Worm (Caenorhabditis elegans) whole organism, L1 larva: ENCODE results near the gene clec-250.
A peak's percentile ranks its signal among the peaks of the same experiment; 100 is the strongest.

Experiments
- C04F5.9 ChIP-seq: sonication (generic microtip); optimal IDR thresholded peaks from 2 replicates; lab custom pipeline; 2016; ENCODE audit warnings: missing genetic modification characterization, missing compliant biosample characterization
- C16A3.4 ChIP-seq: fragments of 150-350 bp; optimal IDR thresholded peaks from 2 replicates; lab custom pipeline; 2014; ENCODE audit warnings: missing biosample characterization, missing genetic modification characterization
- Y116A8C.19 ChIP-seq: sonication (generic microtip); optimal IDR thresholded peaks from 2 replicates; lab custom pipeline; 2016; ENCODE audit warnings: missing compliant biosample characterization, missing genetic modification characterization, borderline replicate concordance
- alr-1 ChIP-seq: fragments of 200-800 bp; sonication (Bioruptor generic); optimal IDR thresholded peaks from 2 replicates; lab custom pipeline; 2018; ENCODE audit warnings: borderline replicate concordance, mild to moderate bottlenecking, missing genetic modification characterization, missing compliant biosample characterization
- aly-2 ChIP-seq: fragments of 150-350 bp; optimal IDR thresholded peaks from 2 replicates; lab custom pipeline; 2014; ENCODE audit warnings: missing biosample characterization, missing genetic modification characterization
- blmp-1 ChIP-seq: fragments of 150-350 bp; optimal IDR thresholded peaks from 2 replicates; lab custom pipeline; 2014; ENCODE audit warnings: missing biosample characterization, missing genetic modification characterization
- ceh-63 ChIP-seq: fragments of 200-800 bp; sonication (Bioruptor generic); optimal IDR thresholded peaks from 2 replicates; lab custom pipeline; 2018; ENCODE audit warnings: mild to moderate bottlenecking, missing genetic modification characterization, missing compliant biosample characterization
- ceh-82 ChIP-seq, 3 experiments: fragments of 150-350 bp in 1 of 3; sonication (generic microtip) in 2 of 3; optimal IDR thresholded peaks; 2 replicates each; lab custom pipeline; 2014 to 2017; ENCODE audit warnings: missing biosample characterization in 3 of 3, missing genetic modification characterization in 3 of 3
- ceh-88 ChIP-seq: fragments of 200-800 bp; sonication (Bioruptor generic); IDR thresholded peaks from 2 replicates; pipeline ENCODE4 v1.3.6; 2022; ENCODE audit warnings: missing genetic modification characterization, missing compliant biosample characterization
- ceh-90 ChIP-seq: sonication (generic microtip); optimal IDR thresholded peaks from 2 replicates; lab custom pipeline; 2016; ENCODE audit warnings: missing genetic modification characterization, missing compliant biosample characterization
- ces-1 ChIP-seq: fragments of 150-350 bp; optimal IDR thresholded peaks from 2 replicates; lab custom pipeline; 2014; ENCODE audit warnings: missing biosample characterization, missing genetic modification reagents, missing genetic modification characterization
- dpl-1 ChIP-seq, 3 experiments: fragments of 150-350 bp in 2 of 3; sonication (generic microtip) in 1 of 3; optimal IDR thresholded peaks; 2 replicates each; lab custom pipeline; 2014 to 2017; ENCODE audit warnings: missing biosample characterization in 3 of 3, missing genetic modification characterization in 3 of 3, missing genetic modification reagents in 3 of 3
- dsc-1 ChIP-seq: sonication (generic microtip); optimal IDR thresholded peaks from 2 replicates; lab custom pipeline; 2016; ENCODE audit warnings: mild to moderate bottlenecking, missing genetic modification characterization, missing compliant biosample characterization
- efl-1 ChIP-seq, 4 experiments: fragments of 150-350 bp; optimal IDR thresholded peaks in 3 of 4; peaks in 1 of 4; 1 replicate in 1 of 4; 2 replicates in 3 of 4; lab custom pipeline; 2014; ENCODE audit warnings: missing biosample characterization in 2 of 4, missing genetic modification characterization in 2 of 4, missing genetic modification reagents in 2 of 4
- egl-13 ChIP-seq: sonication (generic microtip); optimal IDR thresholded peaks from 2 replicates; lab custom pipeline; 2016; ENCODE audit warnings: missing genotype, missing genetic modification reagents, missing genetic modification characterization, missing compliant biosample characterization
- fkh-10 ChIP-seq: sonication (generic microtip); optimal IDR thresholded peaks from 2 replicates; lab custom pipeline; 2017; ENCODE audit warnings: missing biosample characterization, missing genetic modification reagents, missing genetic modification characterization
- fos-1 ChIP-seq: fragments of 150-350 bp; optimal IDR thresholded peaks from 2 replicates; lab custom pipeline; 2014; ENCODE audit warnings: missing biosample characterization, missing genetic modification characterization
- hlh-17 ChIP-seq: fragments of 200-800 bp; sonication (Bioruptor generic); optimal IDR thresholded peaks from 2 replicates; lab custom pipeline; 2018; ENCODE audit warnings: missing genetic modification characterization, mild to moderate bottlenecking, missing compliant biosample characterization, moderate library complexity, borderline replicate concordance
- hpl-2 ChIP-seq: fragments of 150-350 bp; optimal IDR thresholded peaks from 2 replicates; lab custom pipeline; 2014; ENCODE audit warnings: missing biosample characterization, missing genetic modification reagents, missing genetic modification characterization
- isw-1 ChIP-seq: fragments of 200-800 bp; sonication (Bioruptor generic); IDR thresholded peaks from 2 replicates; pipeline ENCODE4 v1.3.6; 2022; ENCODE audit warnings: missing genetic modification characterization, missing compliant biosample characterization
- jun-1 ChIP-seq: fragments of 150-350 bp; optimal IDR thresholded peaks from 2 replicates; lab custom pipeline; 2014; ENCODE audit warnings: missing biosample characterization, missing genetic modification reagents, missing genetic modification characterization
- lin-14 ChIP-seq: fragments of 200-800 bp; sonication (Bioruptor generic); optimal IDR thresholded peaks from 2 replicates; lab custom pipeline; 2018; ENCODE audit warnings: mild to moderate bottlenecking, missing genetic modification characterization, moderate library complexity, missing compliant biosample characterization
- lin-15B ChIP-seq: fragments of 150-350 bp; sonication (generic microtip); optimal IDR thresholded peaks from 3 replicates; lab custom pipeline; 2014; ENCODE audit warnings: missing biosample characterization, missing genetic modification characterization
- lin-35 ChIP-seq, 2 experiments: fragments of 150-350 bp; optimal IDR thresholded peaks; 2 replicates each; lab custom pipeline; 2014; ENCODE audit warnings: missing biosample characterization in 2 of 2, missing genetic modification characterization in 2 of 2, missing genetic modification reagents in 2 of 2
- lin-39 ChIP-seq: fragments of 150-350 bp; optimal IDR thresholded peaks from 2 replicates; lab custom pipeline; 2014; ENCODE audit warnings: missing biosample characterization, missing genetic modification reagents, missing genetic modification characterization
- lir-3 ChIP-seq: sonication (generic microtip); optimal IDR thresholded peaks from 2 replicates; lab custom pipeline; 2016; ENCODE audit warnings: mild to moderate bottlenecking, missing genetic modification characterization, moderate library complexity, missing compliant biosample characterization; ENCODE audit not compliant: poor library complexity
- mab-9 ChIP-seq: fragments of 200-800 bp; sonication (Bioruptor generic); IDR thresholded peaks from 2 replicates; pipeline ENCODE4 v1.3.6; 2022; ENCODE audit warnings: missing genetic modification reagents, missing genetic modification characterization, missing compliant biosample characterization
- mdl-1 ChIP-seq, 2 experiments: fragments of 150-350 bp; optimal IDR thresholded peaks; 2 replicates each; lab custom pipeline; 2014 to 2017; ENCODE audit warnings: missing biosample characterization in 2 of 2, missing genetic modification characterization in 2 of 2, inconsistent platforms in 1 of 2
- mef-2 ChIP-seq: fragments of 150-350 bp; optimal IDR thresholded peaks from 2 replicates; lab custom pipeline; 2014; ENCODE audit warnings: missing biosample characterization, missing genetic modification characterization
- mep-1 ChIP-seq: fragments of 150-350 bp; optimal IDR thresholded peaks from 2 replicates; lab custom pipeline; 2014; ENCODE audit warnings: missing biosample characterization, missing genetic modification characterization
- nhr-20 ChIP-seq: sonication (generic microtip); optimal IDR thresholded peaks from 2 replicates; lab custom pipeline; 2016; ENCODE audit warnings: mild to moderate bottlenecking, missing genetic modification characterization, missing compliant biosample characterization
- nhr-77 ChIP-seq: fragments of 150-350 bp; optimal IDR thresholded peaks from 2 replicates; lab custom pipeline; 2014; ENCODE audit warnings: missing biosample characterization, missing genetic modification characterization
- nhr-85 ChIP-seq: sonication (generic microtip); peaks from one replicate; lab custom pipeline; 2016; ENCODE audit warnings: missing genetic modification characterization, inconsistent platforms, missing compliant biosample characterization
- pax-3 ChIP-seq: fragments of 200-800 bp; sonication (Bioruptor generic); optimal IDR thresholded peaks from 2 replicates; lab custom pipeline; 2018; ENCODE audit warnings: mild to moderate bottlenecking, missing genetic modification characterization, moderate library complexity, missing compliant biosample characterization
- pqm-1 ChIP-seq: sonication (generic microtip); optimal IDR thresholded peaks from 3 replicates; lab custom pipeline; 2017; ENCODE audit warnings: missing biosample characterization, missing genetic modification characterization
- rnt-1 ChIP-seq: sonication (generic microtip); optimal IDR thresholded peaks from 2 replicates; lab custom pipeline; 2016; ENCODE audit warnings: mild to moderate bottlenecking, missing genetic modification characterization, moderate library complexity, missing compliant biosample characterization
- snu-23 ChIP-seq: sonication (generic microtip); optimal IDR thresholded peaks from 2 replicates; lab custom pipeline; 2016; ENCODE audit warnings: missing genetic modification characterization, missing compliant biosample characterization
- sox-4 ChIP-seq: sonication (generic microtip); optimal IDR thresholded peaks from 2 replicates; lab custom pipeline; 2016; ENCODE audit warnings: missing genetic modification characterization, missing compliant biosample characterization
- sup-37 ChIP-seq: fragments of 200-800 bp; sonication (Bioruptor generic); optimal IDR thresholded peaks from 2 replicates; lab custom pipeline; 2018; ENCODE audit warnings: mild to moderate bottlenecking, missing genetic modification characterization, missing compliant biosample characterization
- tlp-1 ChIP-seq: fragments of 150-350 bp; optimal IDR thresholded peaks from 2 replicates; lab custom pipeline; 2014; ENCODE audit warnings: missing biosample characterization, missing genetic modification characterization
- unc-62 ChIP-seq: fragments of 150-350 bp; optimal IDR thresholded peaks from 2 replicates; lab custom pipeline; 2014; ENCODE audit warnings: missing biosample characterization, missing genetic modification reagents, missing genetic modification characterization
- unc-86 ChIP-seq: sonication (generic microtip); optimal IDR thresholded peaks from 2 replicates; lab custom pipeline; 2016; ENCODE audit warnings: missing genetic modification characterization, missing compliant biosample characterization
- unc-98 ChIP-seq: fragments of 200-800 bp; sonication (Bioruptor generic); IDR thresholded peaks from 2 replicates; pipeline ENCODE4 v1.3.6; 2022; ENCODE audit warnings: missing genetic modification characterization, missing compliant biosample characterization
- vab-15 ChIP-seq: sonication (generic microtip); optimal IDR thresholded peaks from 2 replicates; lab custom pipeline; 2017; ENCODE audit warnings: missing genotype, mild to moderate bottlenecking, missing genetic modification characterization, missing compliant biosample characterization
- zag-1 ChIP-seq: fragments of 150-350 bp; optimal IDR thresholded peaks from 2 replicates; lab custom pipeline; 2014; ENCODE audit warnings: missing biosample characterization, missing genetic modification characterization
- zip-4 ChIP-seq: fragments of 200-800 bp; sonication (Bioruptor generic); optimal IDR thresholded peaks from 2 replicates; lab custom pipeline; 2018; ENCODE audit warnings: mild to moderate bottlenecking, missing genetic modification characterization, moderate library complexity, missing compliant biosample characterization
- ztf-11 ChIP-seq, 2 experiments: sonication (generic microtip); optimal IDR thresholded peaks; 2 replicates each; lab custom pipeline; 2016 to 2017; ENCODE audit warnings: missing genetic modification characterization in 2 of 2, missing biosample characterization in 1 of 2, missing compliant biosample characterization in 1 of 2
- ztf-4 ChIP-seq: fragments of 150-350 bp; optimal IDR thresholded peaks from 2 replicates; lab custom pipeline; 2014; ENCODE audit warnings: missing biosample characterization, missing genetic modification characterization

The clec-250 gene

DNA sequence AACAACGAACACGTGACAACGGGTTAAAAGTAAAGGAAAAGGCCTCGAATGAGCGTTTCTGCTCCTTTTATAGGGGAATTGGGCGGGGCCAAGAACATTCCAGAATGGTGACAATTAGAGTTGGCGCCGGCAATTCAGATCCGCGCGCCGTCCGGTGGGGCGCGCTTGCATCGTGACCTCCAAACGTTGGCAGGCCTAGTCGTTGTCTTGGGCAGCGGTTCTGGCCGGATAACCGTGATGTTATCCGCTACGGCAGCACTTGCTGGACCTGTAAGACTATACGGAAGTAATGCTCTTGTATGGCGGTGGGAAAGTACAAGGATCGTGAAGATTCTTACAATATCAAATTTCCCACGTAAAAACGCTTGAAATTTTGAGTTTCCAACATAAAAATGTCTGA is 17.2 kb downstream of the clec-250 start:
- TF ChIP-seq ceh-63 (GFP tag; lab: Kevin White, UChicago) = peak; percentile 10
- TF ChIP-seq ztf-11 (tag; optimal IDR thresholded peaks at IDR 0.05; lab: Kevin White, UChicago) = peak in 1 of 2 experiments; percentile 10

DNA sequence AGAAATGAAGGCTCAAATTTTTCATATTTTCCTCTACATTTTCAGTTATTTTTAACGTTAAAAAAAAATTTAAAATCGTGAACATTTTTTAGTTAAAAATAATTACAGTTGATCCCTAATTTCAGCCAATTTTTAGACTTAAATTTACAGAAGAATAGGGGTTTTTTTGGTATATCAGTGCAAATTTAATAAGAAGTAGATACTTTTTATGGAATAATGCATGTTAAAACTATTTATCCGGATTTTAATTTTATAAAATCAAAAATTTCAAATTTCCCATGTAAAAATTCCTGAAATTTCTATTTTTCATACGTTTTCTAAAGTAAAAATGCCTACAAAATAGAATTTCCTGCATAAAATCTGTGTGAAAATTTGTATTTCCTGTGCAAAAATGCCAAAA is 17.9 kb downstream of the clec-250 start:
- TF ChIP-seq blmp-1 (tag; lab: Kevin White, UChicago) (no peak), alr-1 (tag; lab: Kevin White, UChicago) (peak; percentile 97)

DNA sequence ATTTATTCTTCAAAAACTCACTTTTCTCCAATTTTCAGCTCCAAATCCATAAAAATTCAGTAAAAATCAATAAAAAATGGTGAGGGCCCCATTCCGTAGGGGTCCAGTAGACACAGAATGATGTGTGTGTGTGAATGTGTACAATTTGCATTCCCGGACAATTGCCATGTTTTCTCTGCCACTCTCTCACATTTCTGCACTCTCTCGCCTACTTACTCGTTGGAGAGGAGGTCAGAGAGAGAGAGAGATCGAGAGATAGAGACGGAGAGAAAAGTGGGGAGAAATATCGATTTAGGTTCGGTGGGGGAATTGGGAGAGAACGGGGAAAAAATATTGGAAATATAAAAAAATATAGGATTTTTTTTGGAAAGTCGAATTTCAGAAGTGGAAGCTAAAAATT is 18.4 kb downstream of the clec-250 start:
- no peak for TF ChIP-seq aly-2
- TF ChIP-seq pqm-1 = no peak
- no peak for TF ChIP-seq mef-2 (tag; lab: Kevin White, UChicago)
- TF ChIP-seq zag-1 (tag; lab: Kevin White, UChicago) = peak; percentile 5
- TF ChIP-seq ceh-82 (tag; optimal IDR thresholded peaks at IDR 0.05; lab: Kevin White, UChicago) = peak; percentile 75 to 90 (median 85)
- TF ChIP-seq Y116A8C.19 = no peak
- peak; percentile 47 for TF ChIP-seq C16A3.4
- peak; percentile 13 for TF ChIP-seq ceh-90
- no peak for TF ChIP-seq hpl-2 (GFP tag; lab: Kevin White, UChicago)
- no peak for TF ChIP-seq tlp-1
- peak in 1 of 2 experiments; percentile 66 for TF ChIP-seq mdl-1 (tag; optimal IDR thresholded peaks at IDR 0.05; lab: Kevin White, UChicago)
- TF ChIP-seq lin-39 (tag; lab: Kevin White, UChicago) = peak; percentile 30
- no peak for TF ChIP-seq mab-9 (GFP tag; lab: Robert Waterston, UW)
- no peak for TF ChIP-seq rnt-1 (tag; lab: Kevin White, UChicago)
- TF ChIP-seq hlh-17 (GFP tag; lab: Kevin White, UChicago) = no peak
- peak; percentile 70 to 89 for TF ChIP-seq lin-35 (GFP tag; optimal IDR thresholded peaks at IDR 0.05; lab: Kevin White, UChicago)
- peak; percentile 96 for TF ChIP-seq mep-1 (tag; lab: Kevin White, UChicago)
- peak; percentile 94 for TF ChIP-seq nhr-85 (tag; lab: Kevin White, UChicago)
- peak; percentile 70 for TF ChIP-seq jun-1 (tag; lab: Kevin White, UChicago)
- TF ChIP-seq dpl-1 (GFP tag; optimal IDR thresholded peaks at IDR 0.05; lab: Kevin White, UChicago) = peak; percentile 66 to 78 (median 73)
- TF ChIP-seq ceh-63 (GFP tag; lab: Kevin White, UChicago) = peak; percentile 39
- TF ChIP-seq nhr-20 (tag; lab: Kevin White, UChicago) = peak; percentile 78
- no peak for TF ChIP-seq vab-15 (tag; lab: Kevin White, UChicago)
- TF ChIP-seq sox-4 (tag; lab: Kevin White, UChicago) = peak; percentile 37
- TF ChIP-seq isw-1 (GFP tag; lab: Robert Waterston, UW) = peak; percentile 64
- no peak for TF ChIP-seq fkh-10
- no peak for TF ChIP-seq unc-62
- TF ChIP-seq sup-37 (GFP tag; lab: Kevin White, UChicago) = no peak
- TF ChIP-seq pax-3 (tag; lab: Kevin White, UChicago) = no peak
- TF ChIP-seq fos-1 = peak; percentile 75
- TF ChIP-seq blmp-1 (tag; lab: Kevin White, UChicago) = peak; percentile 11
- TF ChIP-seq egl-13 (tag; lab: Kevin White, UChicago) = no peak
- no peak for TF ChIP-seq ztf-4
- TF ChIP-seq zip-4 (GFP tag; lab: Kevin White, UChicago) = no peak
- peak; percentile 78 to 86 for TF ChIP-seq efl-1 (optimal IDR thresholded peaks at IDR 0.05; lab: Kevin White, UChicago)
- TF ChIP-seq efl-1 (GFP tag; optimal IDR thresholded peaks at IDR 0.05 in 1 of 2; lab: Kevin White, UChicago) = peak; percentile 79 to 98
- no peak for TF ChIP-seq lir-3
- TF ChIP-seq lin-15B (tag; lab: Kevin White, UChicago) = peak; percentile 25
- TF ChIP-seq lin-14 = no peak
- TF ChIP-seq ceh-88 (GFP tag; lab: Robert Waterston, UW) = no peak
- TF ChIP-seq ces-1 (GFP tag; lab: Kevin White, UChicago) = no peak
- TF ChIP-seq C04F5.9 (tag; lab: Kevin White, UChicago) = no peak
- peak; percentile 86 for TF ChIP-seq unc-86
- peak in 1 of 2 experiments; percentile 72 for TF ChIP-seq ztf-11 (tag; optimal IDR thresholded peaks at IDR 0.05; lab: Kevin White, UChicago)
- peak; percentile 94 for TF ChIP-seq snu-23
- peak; percentile 64 for TF ChIP-seq nhr-77 (tag; lab: Kevin White, UChicago)
- no peak for TF ChIP-seq unc-98 (GFP tag; lab: Robert Waterston, UW)
- peak; percentile 81 for TF ChIP-seq dsc-1 (tag; lab: Kevin White, UChicago)
